Worm (Caenorhabditis elegans) whole organism, L2 larva: ENCODE data around the gene srv-28.
"Not testable (repeated sequence)": the region's sequence is repeated elsewhere in the genome, so short reads cannot be mapped to it uniquely, and the experiment has no call there.

ENCODE experiments used
- C34F6.9 ChIP-seq: fragments of 150-350 bp; optimal IDR thresholded peaks from 2 replicates; lab custom pipeline; 2014; ENCODE audit warnings: missing biosample characterization, missing genetic modification characterization
- Y55F3AM.14 ChIP-seq: fragments of 200-800 bp; sonication (Bioruptor generic); optimal IDR thresholded peaks from 2 replicates; lab custom pipeline; 2018; ENCODE audit warnings: mild to moderate bottlenecking, missing genetic modification characterization, missing compliant biosample characterization
- alr-1 ChIP-seq: fragments of 150-350 bp; optimal IDR thresholded peaks from 2 replicates; lab custom pipeline; 2014; ENCODE audit warnings: missing biosample characterization, missing genetic modification characterization
- aly-2 ChIP-seq: fragments of 150-350 bp; optimal IDR thresholded peaks from 2 replicates; lab custom pipeline; 2014; ENCODE audit warnings: missing biosample characterization, missing genetic modification characterization
- ama-1 ChIP-seq: fragments of 150-350 bp; optimal IDR thresholded peaks from 2 replicates; lab custom pipeline; 2018; ENCODE audit warnings: inconsistent platforms
- blmp-1 ChIP-seq: sonication (generic microtip); optimal IDR thresholded peaks from 2 replicates; lab custom pipeline; 2017; ENCODE audit warnings: missing genetic modification characterization, mild to moderate bottlenecking, missing compliant biosample characterization, antibody characterized with exemption, moderate library complexity; ENCODE audit not compliant: insufficient read depth
- ceh-82 ChIP-seq: fragments of 150-350 bp; optimal IDR thresholded peaks from 2 replicates; lab custom pipeline; 2014; ENCODE audit warnings: missing biosample characterization, missing genetic modification characterization
- crh-2 ChIP-seq: sonication (generic microtip); optimal IDR thresholded peaks from 2 replicates; lab custom pipeline; 2017; ENCODE audit warnings: missing biosample characterization, missing genetic modification characterization
- dmd-4 ChIP-seq: sonication (generic microtip); optimal IDR thresholded peaks from 2 replicates; lab custom pipeline; 2017; ENCODE audit warnings: missing biosample characterization, missing genetic modification characterization
- egl-27 ChIP-seq: sonication (generic microtip); optimal IDR thresholded peaks from 3 replicates; lab custom pipeline; 2017; ENCODE audit warnings: missing biosample characterization, missing genetic modification reagents, missing genetic modification characterization
- elt-3 ChIP-seq: sonication (generic microtip); optimal IDR thresholded peaks from 2 replicates; lab custom pipeline; 2017; ENCODE audit warnings: missing biosample characterization, missing genetic modification characterization
- fos-1 ChIP-seq: fragments of 150-350 bp; optimal IDR thresholded peaks from 2 replicates; lab custom pipeline; 2014; ENCODE audit warnings: missing biosample characterization, missing genetic modification characterization
- gmeb-1 ChIP-seq: fragments of 150-350 bp; optimal IDR thresholded peaks from 2 replicates; lab custom pipeline; 2014; ENCODE audit warnings: missing biosample characterization, missing genetic modification characterization
- lin-13 ChIP-seq: fragments of 150-350 bp; optimal IDR thresholded peaks from 2 replicates; lab custom pipeline; 2014; ENCODE audit warnings: missing biosample characterization, missing genetic modification reagents, missing genetic modification characterization
- lin-39 ChIP-seq: fragments of 150-350 bp; optimal IDR thresholded peaks from 2 replicates; lab custom pipeline; 2014; ENCODE audit warnings: missing biosample characterization, missing genetic modification reagents, missing genetic modification characterization
- lsy-2 ChIP-seq, 2 experiments: fragments of 150-350 bp in 1 of 2; sonication (generic microtip) in 1 of 2; optimal IDR thresholded peaks; 2 replicates each; lab custom pipeline; 2014 to 2017; ENCODE audit warnings: missing biosample characterization in 2 of 2, missing genetic modification characterization in 2 of 2
- mab-5 ChIP-seq: fragments of 150-350 bp; optimal IDR thresholded peaks from 2 replicates; lab custom pipeline; 2014; ENCODE audit warnings: missing biosample characterization, missing genetic modification characterization
- mdl-1 ChIP-seq, 2 experiments: fragments of 150-350 bp in 1 of 2; sonication (generic microtip) in 1 of 2; optimal IDR thresholded peaks; 2 replicates each; lab custom pipeline; 2017; ENCODE audit warnings: missing biosample characterization in 2 of 2, missing genetic modification characterization in 2 of 2
- nhr-10 ChIP-seq: sonication (generic microtip); optimal IDR thresholded peaks from 2 replicates; lab custom pipeline; 2017; ENCODE audit warnings: missing biosample characterization, missing genetic modification characterization
- nhr-11 ChIP-seq: fragments of 150-350 bp; optimal IDR thresholded peaks from 2 replicates; lab custom pipeline; 2014; ENCODE audit warnings: missing biosample characterization, missing genetic modification characterization
- nhr-21 ChIP-seq: fragments of 150-350 bp; optimal IDR thresholded peaks from 2 replicates; lab custom pipeline; 2014; ENCODE audit warnings: missing biosample characterization, missing genetic modification characterization
- nhr-25 ChIP-seq: fragments of 150-350 bp; sonication (generic microtip); optimal IDR thresholded peaks from 3 replicates; lab custom pipeline; 2014; ENCODE audit warnings: missing biosample characterization, missing genetic modification characterization
- nhr-77 ChIP-seq: fragments of 150-350 bp; optimal IDR thresholded peaks from 2 replicates; lab custom pipeline; 2014; ENCODE audit warnings: missing biosample characterization, missing genetic modification characterization
- peb-1 ChIP-seq: fragments of 150-350 bp; optimal IDR thresholded peaks from 2 replicates; lab custom pipeline; 2014; ENCODE audit warnings: missing biosample characterization, missing genetic modification characterization
- sem-4 ChIP-seq: fragments of 150-350 bp; optimal IDR thresholded peaks from 2 replicates; lab custom pipeline; 2014; ENCODE audit warnings: missing biosample characterization, missing genetic modification reagents, missing genetic modification characterization
- sma-3 ChIP-seq: sonication (generic microtip); optimal IDR thresholded peaks from 2 replicates; lab custom pipeline; 2016; ENCODE audit warnings: missing genetic modification reagents, missing genetic modification characterization, missing compliant biosample characterization
- sma-9 ChIP-seq, 2 experiments: fragments of 150-350 bp in 1 of 2; sonication (generic microtip) in 1 of 2; optimal IDR thresholded peaks; 2 replicates each; lab custom pipeline; 2014 to 2016; ENCODE audit warnings: missing genetic modification characterization in 2 of 2, mild to moderate bottlenecking in 1 of 2, missing biosample characterization in 1 of 2, missing compliant biosample characterization in 1 of 2, missing genetic modification reagents in 1 of 2, moderate library complexity in 1 of 2
- unc-39 ChIP-seq: fragments of 150-350 bp; optimal IDR thresholded peaks from 2 replicates; lab custom pipeline; 2014; ENCODE audit warnings: missing biosample characterization, missing genetic modification characterization
- unc-55 ChIP-seq: fragments of 150-350 bp; sonication (generic microtip); optimal IDR thresholded peaks from 3 replicates; lab custom pipeline; 2014; ENCODE audit warnings: missing biosample characterization, missing genetic modification reagents, missing genetic modification characterization
- unc-62 ChIP-seq: fragments of 150-350 bp; optimal IDR thresholded peaks from 2 replicates; lab custom pipeline; 2014; ENCODE audit warnings: missing biosample characterization, missing genetic modification reagents, missing genetic modification characterization
- zag-1 ChIP-seq: fragments of 150-350 bp; optimal IDR thresholded peaks from 2 replicates; lab custom pipeline; 2014; ENCODE audit warnings: missing biosample characterization, missing genetic modification characterization
- ztf-4 ChIP-seq: fragments of 150-350 bp; optimal IDR thresholded peaks from 2 replicates; lab custom pipeline; 2014; ENCODE audit warnings: missing biosample characterization, missing genetic modification characterization

Gene srv-28

DNA sequence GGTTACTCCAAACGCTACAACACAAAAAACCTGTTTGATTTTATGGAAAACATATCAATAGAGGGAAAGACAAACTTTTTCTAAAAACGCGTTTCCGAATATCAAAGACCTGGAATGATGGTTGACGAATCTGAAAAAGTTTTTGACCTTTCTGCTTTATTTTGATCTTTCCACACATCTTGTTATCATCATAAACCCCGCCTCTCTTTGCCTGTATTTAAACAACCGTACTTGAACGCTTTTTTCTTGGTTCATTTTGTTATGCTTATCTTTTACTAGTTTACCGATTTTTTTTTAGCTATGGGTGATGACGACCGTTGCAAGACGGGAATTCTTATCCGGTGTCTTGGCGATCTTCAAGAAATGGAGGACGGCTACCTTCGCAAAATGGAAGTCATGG lies 10.1 kb downstream of the srv-28 start, which contains the start of gene T13A10.2:
Gene T13A10.2 (plus strand): TSS at position 301 of the 400 bp plus-strand sequence.
- TF ChIP-seq zag-1 (tag; lab: Kevin White, UChicago); sma-9 (GFP tag; optimal IDR thresholded peaks at IDR 0.05; lab: Kevin White, UChicago); sma-9 (tag; optimal IDR thresholded peaks at IDR 0.05; lab: Kevin White, UChicago); sem-4 (tag; lab: Kevin White, UChicago): not testable (repeated sequence)

DNA sequence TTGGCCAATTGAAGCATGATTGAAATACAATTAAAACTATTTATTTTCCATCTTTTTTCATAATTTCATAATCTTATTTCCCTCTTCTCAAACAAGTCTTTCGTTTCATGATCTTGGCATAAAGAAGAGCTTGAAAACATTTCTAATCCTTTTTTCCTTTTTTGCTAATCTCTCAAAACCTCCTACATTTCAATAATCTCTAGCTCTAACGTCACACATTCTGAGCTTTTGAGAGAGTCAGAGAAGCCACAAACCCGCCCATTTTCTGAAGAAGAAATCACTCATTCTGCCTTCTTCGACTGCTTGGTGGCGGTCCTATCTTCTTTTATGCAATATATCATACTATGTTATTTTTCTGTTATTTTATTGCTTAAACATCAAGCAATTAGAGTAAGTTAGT lies 13.6 kb downstream of the srv-28 start, which contains the start of gene F58F9.1:
Gene F58F9.1 (plus strand): TSS at position 251 of the 400 bp plus-strand sequence.
- no peak for TF ChIP-seq ztf-4 (tag; lab: Kevin White, UChicago)
- TF ChIP-seq mab-5 (tag; lab: Kevin White, UChicago), result peak; percentile 36
- no peak for TF ChIP-seq peb-1 (tag; lab: Kevin White, UChicago)
- TF ChIP-seq nhr-11 (tag; lab: Kevin White, UChicago), result no peak
- peak; percentile 24 for TF ChIP-seq C34F6.9
- no peak for TF ChIP-seq unc-62 (GFP tag; lab: Kevin White, UChicago)
- TF ChIP-seq unc-55 (GFP tag; lab: Kevin White, UChicago), result peak; percentile 79
- TF ChIP-seq nhr-77 (tag; lab: Kevin White, UChicago), result no peak
- TF ChIP-seq mdl-1 (tag; optimal IDR thresholded peaks at IDR 0.05; lab: Kevin White, UChicago), result no peak
- peak in 1 of 2 experiments; percentile 37 for TF ChIP-seq lsy-2 (tag; optimal IDR thresholded peaks at IDR 0.05; lab: Kevin White, UChicago)
- no peak for TF ChIP-seq unc-39 (tag; lab: Kevin White, UChicago)

DNA sequence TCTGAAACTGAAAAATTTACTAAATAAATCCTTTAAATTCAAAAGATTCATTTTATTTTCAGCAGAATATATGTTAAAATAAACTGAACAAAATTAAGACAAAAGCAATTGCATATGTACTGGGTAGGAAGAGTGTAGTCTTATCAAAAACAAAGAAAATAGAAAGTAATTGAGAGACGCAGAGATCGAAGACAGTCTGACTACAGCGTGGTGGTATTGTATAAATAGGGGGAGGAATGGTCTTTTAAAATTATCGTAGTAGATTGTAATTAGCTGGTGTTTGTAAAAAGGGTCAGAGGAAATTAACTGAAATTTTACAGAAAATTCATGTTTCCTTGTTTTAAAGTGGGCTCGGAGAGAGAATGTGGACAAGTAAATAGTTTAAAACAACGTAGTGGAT lies 14.7 kb downstream of the srv-28 start, which contains the start of gene acox-3:
Gene acox-3 (minus strand): TSS at position 7 of the 400 bp plus-strand sequence.
- TF ChIP-seq fos-1 (tag; lab: Kevin White, UChicago), result peak; percentile 56
- no peak for TF ChIP-seq ceh-82 (tag; lab: Kevin White, UChicago)
- no peak for TF ChIP-seq nhr-21 (tag; lab: Kevin White, UChicago)
- no peak for TF ChIP-seq Y55F3AM.14
- TF ChIP-seq nhr-25 (tag; lab: Kevin White, UChicago), result no peak
- TF ChIP-seq gmeb-1 (tag; lab: Kevin White, UChicago), result peak; percentile 58
- TF ChIP-seq sma-9 (GFP tag; optimal IDR thresholded peaks at IDR 0.05; lab: Kevin White, UChicago), result peak; percentile 82
- TF ChIP-seq sma-9 (tag; optimal IDR thresholded peaks at IDR 0.05; lab: Kevin White, UChicago), result no peak
- peak; percentile 24 for TF ChIP-seq crh-2 (tag; lab: Kevin White, UChicago)
- no peak for TF ChIP-seq aly-2 (tag; lab: Kevin White, UChicago)
- no peak for TF ChIP-seq nhr-77 (tag; lab: Kevin White, UChicago)
- TF ChIP-seq dmd-4 (tag; lab: Kevin White, UChicago), result no peak
- TF ChIP-seq blmp-1 (tag; lab: Kevin White, UChicago), result peak; percentile 28

DNA sequence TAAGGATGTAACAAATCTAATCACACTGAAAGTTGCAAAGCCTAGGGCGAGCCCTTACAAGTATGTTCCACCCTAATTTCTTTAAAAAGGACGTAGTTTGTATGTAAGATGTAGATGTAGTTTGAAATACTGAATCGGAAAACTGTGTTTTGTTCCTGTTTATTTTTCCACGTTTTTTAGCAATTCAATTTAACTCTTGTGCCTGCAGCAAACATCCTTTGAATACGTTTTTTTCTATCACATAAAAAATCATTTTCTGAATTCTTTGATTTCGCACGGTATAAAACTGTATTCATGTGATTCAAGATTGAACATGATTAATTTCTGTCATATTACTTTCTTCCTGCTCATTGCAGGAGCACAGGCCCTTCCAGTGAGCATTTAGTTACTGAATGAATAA lies 23.2 kb downstream of the srv-28 start, which contains the start of gene F58F9.9:
Gene F58F9.9 (plus strand): TSS at position 301 of the 400 bp plus-strand sequence.
- no peak for TF ChIP-seq lin-39
- TF ChIP-seq sma-3 (GFP tag; lab: Kevin White, UChicago), result no peak
- TF ChIP-seq ama-1, result no peak
- no peak for TF ChIP-seq unc-39 (tag; lab: Kevin White, UChicago)
- TF ChIP-seq lin-13 (GFP tag; lab: Kevin White, UChicago), result no peak
- no peak for TF ChIP-seq elt-3 (tag; lab: Kevin White, UChicago)
- no peak for TF ChIP-seq nhr-10 (tag; lab: Kevin White, UChicago)
- no peak for TF ChIP-seq ceh-82 (tag; lab: Kevin White, UChicago)
- no peak for TF ChIP-seq unc-62 (GFP tag; lab: Kevin White, UChicago)
- no peak for TF ChIP-seq sem-4 (tag; lab: Kevin White, UChicago)
- TF ChIP-seq alr-1 (tag; lab: Kevin White, UChicago), result no peak
- TF ChIP-seq nhr-21 (tag; lab: Kevin White, UChicago), result no peak
- TF ChIP-seq egl-27 (tag; lab: Kevin White, UChicago), result no peak
- TF ChIP-seq zag-1 (tag; lab: Kevin White, UChicago), result no peak
- TF ChIP-seq mdl-1 (tag; optimal IDR thresholded peaks at IDR 0.05; lab: Kevin White, UChicago), result no peak
